Fruit fly (Drosophila melanogaster) whole organism, embryonic: ENCODE results near the gene CG15742.

Experiments
- B-H1 ChIP-seq: fragments of 200-800 bp; sonication (Bioruptor generic); IDR thresholded peaks from 3 replicates; pipeline ENCODE4 v1.3.6; 2022; ENCODE audit warnings: missing biosample characterization, missing genetic modification characterization
- Blimp-1 ChIP-seq: fragments of 200-800 bp; sonication (Bioruptor generic); optimal IDR thresholded peaks from 3 replicates; lab custom pipeline; 2018; ENCODE audit warnings: missing biosample characterization, missing genetic modification characterization, mild to moderate bottlenecking, moderate library complexity, missing genetic modification reagents
- CG10209 ChIP-seq: fragments of 200-800 bp; sonication (Bioruptor generic); optimal IDR thresholded peaks from 3 replicates; lab custom pipeline; 2017; ENCODE audit warnings: missing biosample characterization, mild to moderate bottlenecking, missing genetic modification characterization, missing genetic modification reagents
- CG10979 ChIP-seq: fragments of 200-800 bp; sonication (Bioruptor generic); optimal IDR thresholded peaks from 2 replicates; lab custom pipeline; 2018; ENCODE audit warnings: missing biosample characterization, mild to moderate bottlenecking, missing genetic modification characterization, moderate library complexity
- CG11247 ChIP-seq: fragments of 200-800 bp; sonication (Bioruptor generic); IDR thresholded peaks from 2 replicates; pipeline ENCODE4 v1.3.6; 2022; ENCODE audit warnings: missing biosample characterization, missing genetic modification characterization
- CG12219 ChIP-seq: fragments of 200-800 bp; sonication (Bioruptor generic); optimal IDR thresholded peaks from 3 replicates; lab custom pipeline; 2018; ENCODE audit warnings: missing biosample characterization, mild to moderate bottlenecking, missing genetic modification characterization
- CG12659 ChIP-seq: fragments of 200-800 bp; sonication (Bioruptor generic); optimal IDR thresholded peaks from 3 replicates; lab custom pipeline; 2017; ENCODE audit warnings: mild to moderate bottlenecking, missing biosample characterization, missing genetic modification reagents, missing genetic modification characterization
- CG12942 ChIP-seq: fragments of 200-800 bp; sonication (Bioruptor generic); optimal IDR thresholded peaks from 3 replicates; lab custom pipeline; 2016; ENCODE audit warnings: missing biosample characterization, missing genetic modification characterization
- CG17359 ChIP-seq: fragments of 200-800 bp; sonication (Bioruptor generic); optimal IDR thresholded peaks from 3 replicates; lab custom pipeline; 2018; ENCODE audit warnings: missing biosample characterization, mild to moderate bottlenecking, missing genetic modification characterization, moderate library complexity
- CG17912 ChIP-seq: fragments of 200-800 bp; sonication (Bioruptor generic); optimal IDR thresholded peaks from 2 replicates; lab custom pipeline; 2018; ENCODE audit warnings: missing biosample characterization, mild to moderate bottlenecking, missing genetic modification characterization
- CG32532 ChIP-seq: fragments of 200-800 bp; sonication (Bioruptor generic); IDR thresholded peaks from 2 replicates; pipeline ENCODE4 v1.3.6; 2022; ENCODE audit warnings: missing biosample characterization, missing genetic modification characterization
- CG34422 ChIP-seq: fragments of 200-800 bp; sonication (Bioruptor generic); IDR thresholded peaks from 3 replicates; pipeline ENCODE4 v1.3.6; 2022; ENCODE audit warnings: missing biosample characterization, missing genetic modification characterization
- CG3838 ChIP-seq: fragments of 200-800 bp; sonication (Bioruptor generic); optimal IDR thresholded peaks from 3 replicates; lab custom pipeline; 2016; ENCODE audit warnings: missing biosample characterization, missing genetic modification characterization
- CG6654 ChIP-seq: fragments of 200-800 bp; sonication (Bioruptor generic); optimal IDR thresholded peaks from 2 replicates; lab custom pipeline; 2017; ENCODE audit warnings: missing biosample characterization, mild to moderate bottlenecking, missing genetic modification characterization
- CG9727 ChIP-seq: fragments of 200-800 bp; sonication (Bioruptor generic); optimal IDR thresholded peaks from 3 replicates; lab custom pipeline; 2017; ENCODE audit warnings: missing biosample characterization, mild to moderate bottlenecking, missing genetic modification characterization
- Deaf1 ChIP-seq: fragments of 200-800 bp; optimal IDR thresholded peaks from 3 replicates; lab custom pipeline; 2019; ENCODE audit warnings: missing biosample characterization, mild to moderate bottlenecking, missing genetic modification characterization, moderate library complexity
- Dek ChIP-seq: fragments of 200-800 bp; sonication (Bioruptor generic); optimal IDR thresholded peaks from 3 replicates; lab custom pipeline; 2019; ENCODE audit warnings: missing biosample characterization, mild to moderate bottlenecking, missing genetic modification characterization, moderate library complexity
- Dip3 ChIP-seq: fragments of 200-800 bp; sonication (Bioruptor generic); optimal IDR thresholded peaks from 3 replicates; lab custom pipeline; 2016; ENCODE audit warnings: missing biosample characterization, missing genetic modification characterization
- Dp ChIP-seq: fragments of 200-800 bp; sonication (Bioruptor generic); optimal IDR thresholded peaks from 2 replicates; lab custom pipeline; 2018; ENCODE audit warnings: missing biosample characterization, mild to moderate bottlenecking, missing genetic modification characterization, moderate library complexity
- ERR ChIP-seq: fragments of 200-800 bp; sonication (Bioruptor generic); optimal IDR thresholded peaks from 2 replicates; lab custom pipeline; 2016; ENCODE audit warnings: missing biosample characterization, missing genetic modification characterization
- Hand ChIP-seq: fragments of 200-800 bp; sonication (Bioruptor generic); optimal IDR thresholded peaks from 2 replicates; lab custom pipeline; 2017; ENCODE audit warnings: mild to moderate bottlenecking, missing biosample characterization, missing genetic modification reagents, missing genetic modification characterization
- Hey ChIP-seq: fragments of 200-800 bp; sonication (Bioruptor generic); optimal IDR thresholded peaks from 3 replicates; lab custom pipeline; 2018; ENCODE audit warnings: missing biosample characterization, mild to moderate bottlenecking, missing genetic modification characterization
- Hmr ChIP-seq: fragments of 200-800 bp; sonication (Bioruptor generic); optimal IDR thresholded peaks from 3 replicates; lab custom pipeline; 2017; ENCODE audit warnings: mild to moderate bottlenecking, missing biosample characterization, missing genetic modification reagents, missing genetic modification characterization
- Lim3 ChIP-seq: fragments of 200-800 bp; sonication (Bioruptor generic); IDR thresholded peaks from 2 replicates; pipeline ENCODE4 v1.3.6; 2022; ENCODE audit warnings: missing biosample characterization, missing genetic modification characterization
- Neu2 ChIP-seq: fragments of 200-800 bp; sonication (Bioruptor generic); optimal IDR thresholded peaks from 3 replicates; lab custom pipeline; 2016; ENCODE audit warnings: missing biosample characterization, missing genetic modification characterization, borderline replicate concordance
- Ptx1 ChIP-seq: fragments of 200-800 bp; sonication (Bioruptor generic); IDR thresholded peaks from 2 replicates; pipeline ENCODE4 v1.3.6; 2022; ENCODE audit warnings: missing biosample characterization, missing genetic modification characterization
- Rx ChIP-seq: fragments of 200-800 bp; sonication (Bioruptor generic); IDR thresholded peaks from 2 replicates; pipeline ENCODE4 v1.3.6; 2022; ENCODE audit warnings: missing biosample characterization, missing genetic modification characterization
- Side ChIP-seq: fragments of 200-800 bp; sonication (Bioruptor generic); optimal IDR thresholded peaks from 2 replicates; lab custom pipeline; 2016; ENCODE audit warnings: missing biosample characterization, missing genetic modification characterization
- TFAM ChIP-seq: fragments of 200-800 bp; sonication (Bioruptor generic); optimal IDR thresholded peaks from 2 replicates; lab custom pipeline; 2017; ENCODE audit warnings: missing biosample characterization, missing genetic modification characterization, inconsistent platforms
- Taf1 ChIP-seq: fragments of 200-800 bp; sonication (Bioruptor generic); IDR thresholded peaks from 2 replicates; pipeline ENCODE4 v1.3.6; 2022; ENCODE audit warnings: missing biosample characterization, missing genetic modification characterization
- YL-1 ChIP-seq: fragments of 200-800 bp; sonication (Bioruptor generic); optimal IDR thresholded peaks from 3 replicates; lab custom pipeline; 2017; ENCODE audit warnings: missing biosample characterization, mild to moderate bottlenecking, missing genetic modification characterization
- btn ChIP-seq: fragments of 200-800 bp; sonication (Bioruptor generic); optimal IDR thresholded peaks from 2 replicates; lab custom pipeline; 2016; ENCODE audit warnings: missing biosample characterization, missing genetic modification characterization
- cad ChIP-seq: fragments of >200 bp; optimal IDR thresholded peaks from 2 replicates; lab custom pipeline; 2017; ENCODE audit warnings: missing biosample characterization, missing genetic modification characterization
- chm ChIP-seq: fragments of 200-800 bp; sonication (Bioruptor generic); IDR thresholded peaks from 2 replicates; pipeline ENCODE4 v1.3.6; 2022; ENCODE audit warnings: missing biosample characterization, missing genetic modification characterization
- dpn ChIP-seq, 2 experiments: fragments of 200-800 bp; sonication (Bioruptor generic); optimal IDR thresholded peaks; 3 replicates each; lab custom pipeline; 2016; ENCODE audit warnings: missing biosample characterization in 2 of 2, missing genetic modification characterization in 2 of 2
- hbn ChIP-seq: fragments of 200-800 bp; sonication (Bioruptor generic); IDR thresholded peaks from 2 replicates; pipeline ENCODE4 v1.3.6; 2022; ENCODE audit warnings: missing biosample characterization, missing genetic modification characterization; ENCODE audit not compliant: partially characterized antibody
- ken ChIP-seq: fragments of 200-800 bp; sonication (Bioruptor generic); IDR thresholded peaks from 3 replicates; pipeline ENCODE4 v1.3.6; 2022; ENCODE audit warnings: missing biosample characterization, missing genetic modification characterization
- klu ChIP-seq: fragments of 200-800 bp; sonication (Bioruptor generic); IDR thresholded peaks from 2 replicates; pipeline ENCODE4 v1.3.6; 2022; ENCODE audit warnings: missing biosample characterization, missing genetic modification characterization
- lilli ChIP-seq: fragments of 200-800 bp; sonication (Bioruptor generic); optimal IDR thresholded peaks from 3 replicates; lab custom pipeline; 2016; ENCODE audit warnings: missing biosample characterization, missing genetic modification characterization
- lola ChIP-seq, 3 experiments: fragments of >200 bp in 2 of 3; fragments of 200-800 bp in 1 of 3; sonication (Bioruptor generic) in 1 of 3; optimal IDR thresholded peaks; 2 replicates each; lab custom pipeline; 2017 to 2019; ENCODE audit warnings: missing biosample characterization in 3 of 3, missing genetic modification characterization in 3 of 3, mild to moderate bottlenecking in 1 of 3, moderate library complexity in 1 of 3
- lov ChIP-seq, 2 experiments: fragments of 200-800 bp in 1 of 2; fragments of >200 bp in 1 of 2; sonication (Bioruptor generic) in 1 of 2; IDR thresholded peaks in 1 of 2; optimal IDR thresholded peaks in 1 of 2; 2 replicates in 1 of 2; 3 replicates in 1 of 2; pipeline versions ENCODE4 v1.3.6 to Lab custom; 2017 to 2022; ENCODE audit warnings: missing biosample characterization in 1 of 2, missing genetic modification characterization in 1 of 2
- mirr ChIP-seq: fragments of 200-800 bp; sonication (Bioruptor generic); optimal IDR thresholded peaks from 3 replicates; lab custom pipeline; 2018; ENCODE audit warnings: missing biosample characterization, mild to moderate bottlenecking, missing genetic modification characterization
- mld ChIP-seq: fragments of 200-800 bp; sonication (Bioruptor generic); IDR thresholded peaks from 3 replicates; pipeline ENCODE4 v1.3.6; 2022; ENCODE audit warnings: missing biosample characterization, missing genetic modification characterization; ENCODE audit not compliant: partially characterized antibody
- pan ChIP-seq, 4 experiments: fragments of >200 bp in 3 of 4; fragments of 200-800 bp in 1 of 4; sonication (Bioruptor generic) in 1 of 4; optimal IDR thresholded peaks in 3 of 4; IDR thresholded peaks in 1 of 4; 2 replicates each; pipeline versions ENCODE4 v1.3.6 to Lab custom; 2017 to 2022; ENCODE audit warnings: missing biosample characterization in 2 of 4, missing genetic modification characterization in 2 of 4, mixed read lengths in 1 of 4
- peb ChIP-seq: fragments of 200-800 bp; sonication (Bioruptor generic); IDR thresholded peaks from 2 replicates; pipeline ENCODE4 v1.3.6; 2022; ENCODE audit warnings: missing biosample characterization, missing genetic modification characterization
- ro ChIP-seq: fragments of 200-800 bp; sonication (Bioruptor generic); IDR thresholded peaks from 2 replicates; pipeline ENCODE4 v1.3.6; 2022; ENCODE audit warnings: missing biosample characterization, missing genetic modification characterization
- shn ChIP-seq: fragments of 200-800 bp; sonication (Bioruptor generic); optimal IDR thresholded peaks from 3 replicates; lab custom pipeline; 2016; ENCODE audit warnings: missing biosample characterization, missing genetic modification characterization
- sim ChIP-seq: fragments of 200-800 bp; sonication (Bioruptor generic); IDR thresholded peaks from 2 replicates; pipeline ENCODE4 v1.3.6; 2022; ENCODE audit warnings: missing biosample characterization, missing genetic modification characterization
- tup ChIP-seq: fragments of 200-800 bp; sonication (Bioruptor generic); optimal IDR thresholded peaks from 2 replicates; lab custom pipeline; 2016; ENCODE audit warnings: missing biosample characterization, mild to moderate bottlenecking, missing genetic modification characterization, moderate library complexity
- wdn ChIP-seq: fragments of 200-800 bp; sonication (Bioruptor generic); IDR thresholded peaks from 2 replicates; pipeline ENCODE4 v1.3.6; 2022; ENCODE audit warnings: missing biosample characterization, missing genetic modification characterization

Gene CG15742

dm6 chrX:13208075-13208474 is 50.2 kb downstream of the CG15742 start (continued):
- no peak for TF ChIP-seq Neu2 (GFP tag; lab: Kevin White, UChicago)
- no peak for TF ChIP-seq CG34422 (GFP tag; lab: Robert Waterston, UW)
- no peak for TF ChIP-seq shn (GFP tag; lab: Kevin White, UChicago)
- TF ChIP-seq wdn = no peak
- peak; percentile 39 for TF ChIP-seq Hand (GFP tag; lab: Kevin White, UChicago)
- TF ChIP-seq mld (GFP tag; lab: Robert Waterston, UW) = no peak
- TF ChIP-seq CG6654 (GFP tag; lab: Kevin White, UChicago) = no peak
- TF ChIP-seq CG9727 = peak; percentile 46
- no peak for TF ChIP-seq Hey (tag; lab: Kevin White, UChicago)
- TF ChIP-seq Blimp-1 (GFP tag; lab: Kevin White, UChicago) = peak; percentile 44
- no peak for TF ChIP-seq btn (GFP tag; lab: Kevin White, UChicago)
- TF ChIP-seq TFAM (GFP tag; lab: Kevin White, UChicago) = no peak
- TF ChIP-seq lilli (GFP tag; lab: Kevin White, UChicago) = no peak
- no peak for TF ChIP-seq lov (optimal IDR thresholded peaks at IDR 0.05; lab: Kevin White, UChicago)
- no peak for TF ChIP-seq lov (GFP tag; IDR thresholded peaks at IDR 0.05; lab: Robert Waterston, UW)
- TF ChIP-seq Ptx1 (GFP tag; lab: Robert Waterston, UW) = 0 out of 2 replicates have a peak, but pooled peaks have one; percentile 21
- no peak for TF ChIP-seq ERR (GFP tag; lab: Kevin White, UChicago)
- no peak for TF ChIP-seq Taf1 (GFP tag; lab: Robert Waterston, UW)
- no peak for TF ChIP-seq sim (GFP tag; lab: Robert Waterston, UW)
- TF ChIP-seq lola (GFP tag; optimal IDR thresholded peaks at IDR 0.05; lab: Kevin White, UChicago) = peak in 1 of 3 experiments; percentile 25
- TF ChIP-seq tup (GFP tag; lab: Kevin White, UChicago) = no peak
- no peak for TF ChIP-seq Deaf1 (tag; lab: Kevin White, UChicago)
- no peak for TF ChIP-seq klu (GFP tag; lab: Robert Waterston, UW)
- no peak for TF ChIP-seq CG17912 (GFP tag; lab: Kevin White, UChicago)
- TF ChIP-seq Hmr (GFP tag; lab: Kevin White, UChicago) = peak; percentile 59
- peak; percentile 1 for TF ChIP-seq Dek (tag; lab: Kevin White, UChicago)
- TF ChIP-seq hbn (GFP tag; lab: Robert Waterston, UW) = no peak
- peak; percentile 49 for TF ChIP-seq CG10979
- TF ChIP-seq cad = no peak
- no peak for TF ChIP-seq mirr (GFP tag; lab: Kevin White, UChicago)
- TF ChIP-seq Side = no peak
- peak; percentile 21 for TF ChIP-seq CG12659 (GFP tag; lab: Kevin White, UChicago)
- no peak for TF ChIP-seq Dp (GFP tag; lab: Kevin White, UChicago)
- no peak for TF ChIP-seq B-H1 (GFP tag; lab: Robert Waterston, UW)
- TF ChIP-seq Dip3 (GFP tag; lab: Kevin White, UChicago) = no peak
- TF ChIP-seq CG17359 (tag; lab: Kevin White, UChicago) = peak; percentile 33
- no peak for TF ChIP-seq Lim3
- peak; percentile 33 for TF ChIP-seq CG10209
- TF ChIP-seq dpn (GFP tag; optimal IDR thresholded peaks at IDR 0.05; lab: Kevin White, UChicago) = no peak
- TF ChIP-seq peb (GFP tag; lab: Robert Waterston, UW) = no peak
- no peak for TF ChIP-seq chm (GFP tag; lab: Robert Waterston, UW)
- TF ChIP-seq CG12219 (GFP tag; lab: Kevin White, UChicago) = no peak
- no peak for TF ChIP-seq CG3838 (GFP tag; lab: Kevin White, UChicago)
- TF ChIP-seq ken = no peak
- no peak for TF ChIP-seq Rx (GFP tag; lab: Robert Waterston, UW)
- TF ChIP-seq CG11247 (GFP tag; lab: Robert Waterston, UW) = no peak
- TF ChIP-seq CG12942 (GFP tag; lab: Kevin White, UChicago) = no peak
- no peak for TF ChIP-seq pan (optimal IDR thresholded peaks at IDR 0.05; lab: Kevin White, UChicago)
- TF ChIP-seq pan (GFP tag; optimal IDR thresholded peaks at IDR 0.05 in 1 of 2, IDR thresholded peaks at IDR 0.05 in 1 of 2) = peak in 1 of 2 experiments; percentile 45
- no peak for TF ChIP-seq YL-1 (GFP tag; lab: Kevin White, UChicago)
- no peak for TF ChIP-seq CG32532
- TF ChIP-seq ro (GFP tag; lab: Robert Waterston, UW) = no peak
